Fruit fly (Drosophila melanogaster): ENCODE data around the gene brat.

- TF ChIP-seq Clk (GFP tag; optimal IDR thresholded peaks at IDR 0.05) (no peak), CG7045 (GFP tag; optimal IDR thresholded peaks at IDR 0.05) (no peak), bab1 (GFP tag; optimal IDR thresholded peaks at IDR 0.05) (no peak), Hr96 (GFP tag; optimal IDR thresholded peaks at IDR 0.05) (no peak), Crg-1 (GFP tag; optimal IDR thresholded peaks at IDR 0.05) (no peak), CG7101 (tag; optimal IDR thresholded peaks at IDR 0.05) (no peak), CG5204 (GFP tag; optimal IDR thresholded peaks at IDR 0.05) (no peak), cic (GFP tag; optimal IDR thresholded peaks at IDR 0.05) (no peak), cnc (optimal IDR thresholded peaks at IDR 0.05) (no peak), ovo (GFP tag; optimal IDR thresholded peaks at IDR 0.05) (no peak), pad (GFP tag; optimal IDR thresholded peaks at IDR 0.05) (no peak), tj (GFP tag; optimal IDR thresholded peaks at IDR 0.05) (no peak), CG1620 (GFP tag; optimal IDR thresholded peaks at IDR 0.05) (no peak), toe (GFP tag; optimal IDR thresholded peaks at IDR 0.05) (no peak)
These were observed 30.4 kb downstream of the brat start for dm6 chr2L:19163975-19164371.

Data from whole organism, adult.